Fruit fly (Drosophila melanogaster) whole organism: ENCODE results near the gene RhoL.

ENCODE experiments used
- CG8478 ChIP-seq: fragments of >200 bp; optimal IDR thresholded peaks from 2 replicates; lab custom pipeline; 2018; ENCODE audit warnings: inconsistent platforms
- Dll ChIP-seq: fragments of >200 bp; optimal IDR thresholded peaks from 2 replicates; lab custom pipeline; 2017
- pan ChIP-seq: fragments of >200 bp; optimal IDR thresholded peaks from 2 replicates; lab custom pipeline; 2017
- psq ChIP-seq: fragments of >200 bp; optimal IDR thresholded peaks from 2 replicates; lab custom pipeline; 2017
- usp ChIP-seq: fragments of >200 bp; optimal IDR thresholded peaks from 2 replicates; lab custom pipeline; 2017; ENCODE audit warnings: missing biosample characterization, missing genetic modification characterization, mixed read lengths

dm6 chr3R:9456373-9456772 lies 46.0 kb downstream of the RhoL start, which contains the start of gene GstZ1:
- TF ChIP-seq CG8478 (no peak), pan (lab: Kevin White, UChicago) (no peak), usp (GFP tag; lab: Kevin White, UChicago) (no peak), psq (lab: Kevin White, UChicago) (no peak), Dll (lab: Kevin White, UChicago) (no peak)
